Worm (Caenorhabditis elegans) whole organism, early embryonic: ENCODE data around the gene pxn-2.

Experiments used
- ama-1 ChIP-seq: fragments of 150-350 bp; optimal IDR thresholded peaks from 2 replicates; lab custom pipeline; 2014
- ceh-13 ChIP-seq: fragments of 200-800 bp; sonication (Bioruptor generic); optimal IDR thresholded peaks from 2 replicates; lab custom pipeline; 2018; ENCODE audit warnings: mild to moderate bottlenecking, missing genetic modification characterization, missing compliant biosample characterization
- hmbx-1 ChIP-seq: sonication (generic microtip); optimal IDR thresholded peaks from 2 replicates; lab custom pipeline; 2016; ENCODE audit warnings: mild to moderate bottlenecking, missing genetic modification characterization, missing compliant biosample characterization
- scrt-1 ChIP-seq: fragments of 200-800 bp; sonication (Bioruptor generic); IDR thresholded peaks from 2 replicates; pipeline ENCODE4 v1.3.6; 2022; ENCODE audit warnings: missing genetic modification characterization, missing compliant biosample characterization

DNA sequence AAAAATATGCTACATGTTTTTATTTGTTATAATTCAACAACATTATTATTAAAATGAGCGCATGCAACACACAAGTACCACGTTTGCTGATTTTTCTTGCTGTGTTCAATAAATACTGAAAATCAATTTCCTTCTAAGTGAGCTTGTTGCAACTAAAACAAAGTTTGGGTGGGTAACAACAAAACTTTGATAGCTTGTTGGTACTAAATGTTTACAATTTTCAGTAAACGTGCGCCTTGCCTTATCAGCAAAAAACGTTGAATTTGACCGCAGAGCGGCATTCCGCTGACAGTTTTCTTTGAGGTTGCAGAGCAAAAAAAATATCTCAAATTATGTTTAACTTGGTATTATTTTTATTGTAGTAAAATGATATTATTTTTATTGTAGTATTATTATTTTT lies 2.3 kb upstream of the pxn-2 start:
- TF ChIP-seq hmbx-1 (tag; lab: Kevin White, UChicago) (no peak), ama-1 (lab: Kevin White, UChicago) (no peak), scrt-1 (GFP tag; lab: Robert Waterston, UW) (no peak), ceh-13 (no peak)
